Fruit fly (Drosophila melanogaster) whole organism, embryonic: Measurements from ENCODE around the gene Kyat.

Source experiments
- Abd-B ChIP-seq: fragments of 200-800 bp; sonication (Bioruptor generic); optimal IDR thresholded peaks from 2 replicates; lab custom pipeline; 2018; ENCODE audit warnings: missing biosample characterization, mild to moderate bottlenecking, missing genetic modification characterization, moderate library complexity
- Adf1 ChIP-seq: fragments of 200-800 bp; sonication (Bioruptor generic); IDR thresholded peaks from 2 replicates; pipeline ENCODE4 v1.3.6; 2022; ENCODE audit warnings: missing biosample characterization, missing genetic modification characterization
- Atf6 ChIP-seq: fragments of 200-800 bp; sonication (Bioruptor generic); IDR thresholded peaks from 2 replicates; pipeline ENCODE4 v1.3.6; 2022; ENCODE audit warnings: missing biosample characterization, missing genetic modification characterization
- Bgb ChIP-seq: fragments of 200-800 bp; sonication (Bioruptor generic); IDR thresholded peaks from 2 replicates; pipeline ENCODE4 v1.3.6; 2022; ENCODE audit warnings: missing biosample characterization, missing genetic modification characterization; ENCODE audit not compliant: partially characterized antibody
- CG10431 ChIP-seq: fragments of 200-800 bp; sonication (Bioruptor generic); optimal IDR thresholded peaks from 3 replicates; lab custom pipeline; 2018; ENCODE audit warnings: missing biosample characterization, mild to moderate bottlenecking, missing genetic modification characterization
- CG10543 ChIP-seq: fragments of 200-800 bp; sonication (Bioruptor generic); optimal IDR thresholded peaks from 3 replicates; lab custom pipeline; 2017; ENCODE audit warnings: missing biosample characterization, mild to moderate bottlenecking, missing genetic modification characterization, moderate library complexity
- CG11560 ChIP-seq: fragments of 200-800 bp; sonication (Bioruptor generic); IDR thresholded peaks from 3 replicates; pipeline ENCODE4 v1.3.6; 2022; ENCODE audit warnings: missing biosample characterization, missing genetic modification characterization
- CG12071 ChIP-seq: fragments of 200-800 bp; sonication (Bioruptor generic); optimal IDR thresholded peaks from 3 replicates; lab custom pipeline; 2018; ENCODE audit warnings: missing biosample characterization, mild to moderate bottlenecking, missing genetic modification characterization
- CG12236 ChIP-seq: fragments of 200-800 bp; sonication (Bioruptor generic); optimal IDR thresholded peaks from 2 replicates; lab custom pipeline; 2016; ENCODE audit warnings: missing biosample characterization, missing genetic modification characterization
- CG13123 ChIP-seq: fragments of 200-800 bp; sonication (Bioruptor generic); optimal IDR thresholded peaks from 2 replicates; lab custom pipeline; 2016; ENCODE audit warnings: missing biosample characterization, missing genetic modification characterization
- CG13894 ChIP-seq: fragments of 200-800 bp; sonication (Bioruptor generic); optimal IDR thresholded peaks from 3 replicates; lab custom pipeline; 2018; ENCODE audit warnings: missing biosample characterization, mild to moderate bottlenecking, missing genetic modification characterization, moderate library complexity
- CG14667 ChIP-seq: fragments of 200-800 bp; sonication (Bioruptor generic); IDR thresholded peaks from 2 replicates; pipeline ENCODE4 v1.3.6; 2022; ENCODE audit warnings: missing biosample characterization, missing genetic modification characterization
- CG14710 ChIP-seq: fragments of 200-800 bp; sonication (Bioruptor generic); optimal IDR thresholded peaks from 3 replicates; lab custom pipeline; 2019; ENCODE audit warnings: missing biosample characterization, mild to moderate bottlenecking, missing genetic modification characterization, moderate library complexity
- CG17568 ChIP-seq: fragments of 200-800 bp; sonication (Bioruptor generic); optimal IDR thresholded peaks from 2 replicates; lab custom pipeline; 2018; ENCODE audit warnings: missing biosample characterization, mild to moderate bottlenecking, missing genetic modification characterization, moderate library complexity
- CG17612 ChIP-seq: fragments of 200-800 bp; sonication (Bioruptor generic); IDR thresholded peaks from 2 replicates; pipeline ENCODE4 v1.3.6; 2022; ENCODE audit warnings: missing biosample characterization, missing genetic modification characterization
- CG18011 ChIP-seq: fragments of 200-800 bp; sonication (Bioruptor generic); optimal IDR thresholded peaks from 2 replicates; lab custom pipeline; 2017; ENCODE audit warnings: missing biosample characterization, missing genetic modification characterization, mild to moderate bottlenecking, moderate library complexity, missing genotype
- CG1832 ChIP-seq: fragments of 200-800 bp; sonication (Bioruptor generic); optimal IDR thresholded peaks from 2 replicates; lab custom pipeline; 2017; ENCODE audit warnings: missing biosample characterization, mild to moderate bottlenecking, missing genetic modification characterization, inconsistent platforms
- CG18764 ChIP-seq: fragments of 200-800 bp; sonication (Bioruptor generic); optimal IDR thresholded peaks from 3 replicates; lab custom pipeline; 2016; ENCODE audit warnings: missing biosample characterization, missing genetic modification characterization
- CG31224 ChIP-seq: fragments of 200-800 bp; sonication (Bioruptor generic); IDR thresholded peaks from 2 replicates; pipeline ENCODE4 v1.3.6; 2022; ENCODE audit warnings: missing biosample characterization, missing genetic modification characterization
- CG31388 ChIP-seq: fragments of 200-800 bp; sonication (Bioruptor generic); optimal IDR thresholded peaks from 2 replicates; lab custom pipeline; 2016; ENCODE audit warnings: missing biosample characterization, missing genetic modification characterization
- CG31441 ChIP-seq: fragments of 200-800 bp; sonication (Bioruptor generic); IDR thresholded peaks from 2 replicates; pipeline ENCODE4 v1.3.6; 2022; ENCODE audit warnings: missing biosample characterization, missing genetic modification characterization
- CG3407 ChIP-seq: fragments of 200-800 bp; sonication (Bioruptor generic); optimal IDR thresholded peaks from 2 replicates; lab custom pipeline; 2018; ENCODE audit warnings: missing biosample characterization, mild to moderate bottlenecking, missing genetic modification characterization
- CG34422 ChIP-seq: fragments of 200-800 bp; sonication (Bioruptor generic); IDR thresholded peaks from 3 replicates; pipeline ENCODE4 v1.3.6; 2022; ENCODE audit warnings: missing biosample characterization, missing genetic modification characterization
- CG3838 ChIP-seq: fragments of 200-800 bp; sonication (Bioruptor generic); optimal IDR thresholded peaks from 3 replicates; lab custom pipeline; 2016; ENCODE audit warnings: missing biosample characterization, missing genetic modification characterization
- CG7372 ChIP-seq: fragments of 200-800 bp; sonication (Bioruptor generic); IDR thresholded peaks from 2 replicates; pipeline ENCODE4 v1.3.6; 2022; ENCODE audit warnings: missing biosample characterization, missing genetic modification characterization
- CG7963 ChIP-seq: fragments of 200-800 bp; sonication (Bioruptor generic); IDR thresholded peaks from 3 replicates; pipeline ENCODE4 v1.3.6; 2022; ENCODE audit warnings: missing biosample characterization, missing genetic modification characterization; ENCODE audit not compliant: partially characterized antibody
- CG8281 ChIP-seq: fragments of 200-800 bp; sonication (Bioruptor generic); optimal IDR thresholded peaks from 2 replicates; lab custom pipeline; 2018; ENCODE audit warnings: missing biosample characterization, mild to moderate bottlenecking, missing genetic modification characterization, moderate library complexity
- CG9932 ChIP-seq: fragments of 200-800 bp; sonication (Bioruptor generic); IDR thresholded peaks from 2 replicates; pipeline ENCODE4 v1.3.6; 2022; ENCODE audit warnings: missing biosample characterization, missing genetic modification characterization
- D19A ChIP-seq: fragments of 200-800 bp; optimal IDR thresholded peaks from 3 replicates; lab custom pipeline; 2019; ENCODE audit warnings: missing biosample characterization, mild to moderate bottlenecking, missing genetic modification characterization, moderate library complexity
- Dll ChIP-seq: fragments of 200-800 bp; sonication (Bioruptor generic); IDR thresholded peaks from 4 replicates; pipeline ENCODE4 v1.3.6; 2022; ENCODE audit warnings: missing biosample characterization, missing genetic modification characterization; ENCODE audit not compliant: partially characterized antibody
- Fer3 ChIP-seq: fragments of 200-800 bp; sonication (Bioruptor generic); optimal IDR thresholded peaks from 2 replicates; lab custom pipeline; 2018; ENCODE audit warnings: missing biosample characterization, mild to moderate bottlenecking, missing genetic modification characterization, moderate library complexity
- H15 ChIP-seq: fragments of 200-800 bp; sonication (Bioruptor generic); IDR thresholded peaks from 3 replicates; pipeline ENCODE4 v1.3.6; 2022; ENCODE audit warnings: missing biosample characterization, missing genetic modification characterization
- HLH4C ChIP-seq: fragments of 200-800 bp; sonication (Bioruptor generic); IDR thresholded peaks from 3 replicates; pipeline ENCODE4 v1.3.6; 2022; ENCODE audit warnings: missing biosample characterization, missing genetic modification characterization; ENCODE audit not compliant: partially characterized antibody
- Kr ChIP-seq: fragments of 200-800 bp; sonication (Bioruptor generic); optimal IDR thresholded peaks from 2 replicates; lab custom pipeline; 2017; ENCODE audit warnings: missing biosample characterization, mild to moderate bottlenecking, missing genetic modification characterization
- Nf-YB ChIP-seq: fragments of 200-800 bp; sonication (Bioruptor generic); optimal IDR thresholded peaks from 3 replicates; lab custom pipeline; 2019; ENCODE audit warnings: missing biosample characterization, mild to moderate bottlenecking, missing genetic modification characterization, moderate library complexity
- Trl ChIP-seq, 3 experiments: fragments of >200 bp in 2 of 3; fragments of 200-800 bp in 1 of 3; sonication (Bioruptor generic) in 1 of 3; optimal IDR thresholded peaks; 2 replicates in 1 of 3; 3 replicates in 2 of 3; lab custom pipeline; 2016 to 2017; ENCODE audit warnings: missing biosample characterization in 1 of 3, missing genetic modification characterization in 1 of 3
- bbx ChIP-seq: fragments of 200-800 bp; sonication (Bioruptor generic); IDR thresholded peaks from 2 replicates; pipeline ENCODE4 v1.3.6; 2022; ENCODE audit warnings: missing biosample characterization, missing genetic modification characterization; ENCODE audit not compliant: partially characterized antibody
- dpn ChIP-seq, 2 experiments: fragments of 200-800 bp; sonication (Bioruptor generic); optimal IDR thresholded peaks; 3 replicates each; lab custom pipeline; 2016; ENCODE audit warnings: missing biosample characterization in 2 of 2, missing genetic modification characterization in 2 of 2
- gsb-n ChIP-seq: fragments of 200-800 bp; sonication (Bioruptor generic); optimal IDR thresholded peaks from 3 replicates; lab custom pipeline; 2018; ENCODE audit warnings: missing biosample characterization, mild to moderate bottlenecking, missing genetic modification characterization
- kay ChIP-seq: fragments of 200-800 bp; sonication (Bioruptor generic); optimal IDR thresholded peaks from 2 replicates; lab custom pipeline; 2016; ENCODE audit warnings: missing biosample characterization, missing genetic modification characterization
- nmo ChIP-seq: fragments of 200-800 bp; sonication (Bioruptor generic); optimal IDR thresholded peaks from 2 replicates; lab custom pipeline; 2018; ENCODE audit warnings: missing biosample characterization, mild to moderate bottlenecking, missing genetic modification characterization, moderate library complexity
- odd ChIP-seq: fragments of 200-800 bp; sonication (Bioruptor generic); optimal IDR thresholded peaks from 2 replicates; lab custom pipeline; 2017; ENCODE audit warnings: missing biosample characterization, mild to moderate bottlenecking, missing genetic modification characterization
- rib ChIP-seq: fragments of 200-800 bp; sonication (Bioruptor generic); IDR thresholded peaks from 2 replicates; pipeline ENCODE4 v1.3.6; 2022; ENCODE audit warnings: missing biosample characterization, missing genetic modification characterization
- seq ChIP-seq: fragments of 200-800 bp; sonication (Bioruptor generic); IDR thresholded peaks from 2 replicates; pipeline ENCODE4 v1.3.6; 2022; ENCODE audit warnings: missing biosample characterization, missing genetic modification characterization
- sim ChIP-seq: fragments of 200-800 bp; sonication (Bioruptor generic); IDR thresholded peaks from 2 replicates; pipeline ENCODE4 v1.3.6; 2022; ENCODE audit warnings: missing biosample characterization, missing genetic modification characterization
- sob ChIP-seq: fragments of 200-800 bp; sonication (Bioruptor generic); IDR thresholded peaks from 2 replicates; pipeline ENCODE4 v1.3.6; 2022; ENCODE audit warnings: missing biosample characterization, missing genetic modification characterization
- sr ChIP-seq: fragments of 200-800 bp; sonication (Bioruptor generic); IDR thresholded peaks from 3 replicates; pipeline ENCODE4 v1.3.6; 2022; ENCODE audit warnings: missing biosample characterization, missing genetic modification characterization
- trh ChIP-seq: fragments of 200-800 bp; sonication (Bioruptor generic); optimal IDR thresholded peaks from 2 replicates; lab custom pipeline; 2016; ENCODE audit warnings: missing biosample characterization, missing genetic modification characterization
- wdn ChIP-seq: fragments of 200-800 bp; sonication (Bioruptor generic); IDR thresholded peaks from 2 replicates; pipeline ENCODE4 v1.3.6; 2022; ENCODE audit warnings: missing biosample characterization, missing genetic modification characterization

The Kyat gene

dm6 chr3R:11773325-11773998 is 48.8 kb downstream of the Kyat start (continued):
- TF ChIP-seq CG9932: no peak
- TF ChIP-seq Abd-B (GFP tag; lab: Kevin White, UChicago): no peak
- no peak for TF ChIP-seq CG12071 (GFP tag; lab: Kevin White, UChicago)
- no peak for TF ChIP-seq dpn (GFP tag; optimal IDR thresholded peaks at IDR 0.05; lab: Kevin White, UChicago)
- TF ChIP-seq gsb-n (tag; lab: Kevin White, UChicago): no peak
- TF ChIP-seq kay (GFP tag; lab: Kevin White, UChicago): no peak
- TF ChIP-seq CG12236 (GFP tag; lab: Kevin White, UChicago): no peak
- TF ChIP-seq Trl (optimal IDR thresholded peaks at IDR 0.05; lab: Kevin White, UChicago): peak; percentile 90 to 99
- peak; percentile 31 for TF ChIP-seq Trl (GFP tag; optimal IDR thresholded peaks at IDR 0.05; lab: Kevin White, UChicago)
- TF ChIP-seq CG10431 (GFP tag; lab: Kevin White, UChicago): no peak
- no peak for TF ChIP-seq Fer3 (tag; lab: Kevin White, UChicago)
- no peak for TF ChIP-seq sob (GFP tag; lab: Robert Waterston, UW)
- TF ChIP-seq Adf1 (GFP tag; lab: Robert Waterston, UW): peak; percentile 26; the same call in 1 of the 2 replicates
- peak; percentile 39 for TF ChIP-seq D19A (tag; lab: Kevin White, UChicago)
- TF ChIP-seq CG34422 (GFP tag; lab: Robert Waterston, UW): peak; percentile 26; the same call in 1 of the 3 replicates
- TF ChIP-seq CG3838 (GFP tag; lab: Kevin White, UChicago): no peak
- TF ChIP-seq CG8281 (tag; lab: Kevin White, UChicago): no peak
- no peak for TF ChIP-seq CG17612 (GFP tag; lab: Robert Waterston, UW)
- TF ChIP-seq CG13123 (GFP tag; lab: Kevin White, UChicago): no peak
- TF ChIP-seq CG11560 (tag; lab: Robert Waterston, UW): no peak
- TF ChIP-seq CG7963 (GFP tag; lab: Robert Waterston, UW): no peak
- TF ChIP-seq wdn (GFP tag; lab: Robert Waterston, UW): no peak
- no peak for TF ChIP-seq CG31441 (GFP tag; lab: Robert Waterston, UW)
- TF ChIP-seq CG10543: no peak
- TF ChIP-seq rib: 0 out of 2 replicates have a peak, but pooled peaks have one; percentile 12
- TF ChIP-seq Nf-YB (GFP tag; lab: Kevin White, UChicago): no peak
- TF ChIP-seq HLH4C (GFP tag; lab: Robert Waterston, UW): no peak
- peak; percentile 45 for TF ChIP-seq Kr (GFP tag; lab: Kevin White, UChicago)
- peak; percentile 51; the same call in 2 of the 4 replicates for TF ChIP-seq Dll (GFP tag; lab: Robert Waterston, UW)
- no peak for TF ChIP-seq CG18764 (GFP tag; lab: Kevin White, UChicago)
- TF ChIP-seq sim: no peak
- TF ChIP-seq CG1832 (GFP tag; lab: Kevin White, UChicago): no peak
- no peak for TF ChIP-seq trh (GFP tag; lab: Kevin White, UChicago)
- TF ChIP-seq sr: no peak
- no peak for TF ChIP-seq CG17568 (GFP tag; lab: Kevin White, UChicago)
- TF ChIP-seq CG3407 (GFP tag; lab: Kevin White, UChicago): no peak
- no peak for TF ChIP-seq CG31224 (GFP tag; lab: Robert Waterston, UW)
- TF ChIP-seq seq (GFP tag; lab: Robert Waterston, UW): peak; percentile 47; the same call in 1 of the 2 replicates
- TF ChIP-seq CG14667 (GFP tag; lab: Robert Waterston, UW): no peak
- TF ChIP-seq CG18011 (GFP tag; lab: Kevin White, UChicago): no peak
- no peak for TF ChIP-seq odd (GFP tag; lab: Kevin White, UChicago)
- TF ChIP-seq H15: no peak
- no peak for TF ChIP-seq Bgb (GFP tag; lab: Robert Waterston, UW)
- no peak for TF ChIP-seq bbx
- TF ChIP-seq Atf6: no peak
- peak; percentile 72 for TF ChIP-seq CG13894 (tag; lab: Kevin White, UChicago)
- no peak for TF ChIP-seq CG7372 (GFP tag; lab: Robert Waterston, UW)
- peak; percentile 1 for TF ChIP-seq CG14710 (tag; lab: Kevin White, UChicago)
- no peak for TF ChIP-seq nmo (GFP tag; lab: Kevin White, UChicago)
- no peak for TF ChIP-seq CG31388
